Worm (Caenorhabditis elegans): ENCODE results near the gene R148.5.

Gene R148.5

ce11 chrIII:3165309-3165708 lies at the start of gene R148.5:
R148.5 (plus strand) TSS chrIII:3165639.
- TF ChIP-seq lin-39 (tag; optimal IDR thresholded peaks at IDR 0.05) (no peak), daf-16 (GFP tag; optimal IDR thresholded peaks at IDR 0.05) (no peak), daf-16 (tag; optimal IDR thresholded peaks at IDR 0.05) (no peak), zip-11 (GFP tag; IDR thresholded peaks at IDR 0.05) (no peak), unc-39 (tag; optimal IDR thresholded peaks at IDR 0.05) (no peak), arid-1 (GFP tag; conservative IDR thresholded peaks at IDR 0.05) (no peak), ZK546.5 (tag; optimal IDR thresholded peaks at IDR 0.05) (no peak), set-16 (GFP tag; IDR thresholded peaks at IDR 0.05) (no peak), nhr-111 (GFP tag; optimal IDR thresholded peaks at IDR 0.05) (no peak), F10B5.3 (tag; optimal IDR thresholded peaks at IDR 0.05) (no peak), zag-1 (tag; optimal IDR thresholded peaks at IDR 0.05) (no peak), cey-2 (tag; optimal IDR thresholded peaks at IDR 0.05; ENCODE audit: borderline replicate concordance, insufficient read depth) (no peak), ztf-7 (tag; optimal IDR thresholded peaks at IDR 0.05) (no peak), ces-1 (GFP tag; optimal IDR thresholded peaks at IDR 0.05) (no peak), nhr-11 (tag; optimal IDR thresholded peaks at IDR 0.05) (no peak), mxl-3 (GFP tag; optimal IDR thresholded peaks at IDR 0.05) (no peak), ztf-11 (tag; optimal IDR thresholded peaks at IDR 0.05) (no peak), nhr-42 (GFP tag; IDR thresholded peaks at IDR 0.05) (no peak), dpl-1 (GFP tag; optimal IDR thresholded peaks at IDR 0.05) (no peak), daf-19 (GFP tag; conservative IDR thresholded peaks at IDR 0.05) (no peak)

- no peak for TF ChIP-seq ctbp-1 (GFP tag; IDR thresholded peaks at IDR 0.05)
- no peak for TF ChIP-seq nhr-6 (tag; optimal IDR thresholded peaks at IDR 0.05)
- no peak for TF ChIP-seq mes-2 (tag; optimal IDR thresholded peaks at IDR 0.05; ENCODE audit: poor library complexity, severe bottlenecking)
- TF ChIP-seq ceh-62 (tag; optimal IDR thresholded peaks at IDR 0.05), result no peak
- TF ChIP-seq vab-7 (GFP tag; IDR thresholded peaks at IDR 0.05), result no peak
- TF ChIP-seq tra-1 (GFP tag; IDR thresholded peaks at IDR 0.05), result no peak
- TF ChIP-seq hlh-30 (tag; optimal IDR thresholded peaks at IDR 0.05; ENCODE audit: insufficient read depth), result peak; percentile 13
- TF ChIP-seq duxl-1 (tag; optimal IDR thresholded peaks at IDR 0.05; ENCODE audit: poor library complexity), result no peak
- TF ChIP-seq fos-1 (tag; optimal IDR thresholded peaks at IDR 0.05), result no peak
- TF ChIP-seq Y105C5A.15 (GFP tag; IDR thresholded peaks at IDR 0.05), result no peak
- no peak for TF ChIP-seq nhr-76 (tag; optimal IDR thresholded peaks at IDR 0.05)
- TF ChIP-seq mxl-2 (GFP tag; conservative IDR thresholded peaks at IDR 0.05), result no peak
- no peak for TF ChIP-seq pha-4 (GFP tag; IDR thresholded peaks at IDR 0.05)
- TF ChIP-seq pha-4 (tag; optimal IDR thresholded peaks at IDR 0.05), result no peak
- no peak for TF ChIP-seq jun-1 (tag; optimal IDR thresholded peaks at IDR 0.05)
- TF ChIP-seq daf-16 (GFP tag; optimal IDR thresholded peaks at IDR 0.05), result no peak
- TF ChIP-seq daf-16 (tag; optimal IDR thresholded peaks at IDR 0.05), result peak; percentile 57
- no peak for TF ChIP-seq daf-8 (GFP tag; IDR thresholded peaks at IDR 0.05)
- TF ChIP-seq nhr-42 (GFP tag; IDR thresholded peaks at IDR 0.05), result no peak
- TF ChIP-seq zag-1 (tag; optimal IDR thresholded peaks at IDR 0.05), result no peak
- peak; percentile 98 for TF ChIP-seq nhr-28 (tag; optimal IDR thresholded peaks at IDR 0.05)
- no peak for TF ChIP-seq zfp-3 (GFP tag; conservative IDR thresholded peaks at IDR 0.05)
- TF ChIP-seq lir-3 (tag; optimal IDR thresholded peaks at IDR 0.05), result no peak
- TF ChIP-seq saeg-2 (GFP tag; IDR thresholded peaks at IDR 0.05), result no peak
- no peak for TF ChIP-seq ceh-44 (GFP tag; IDR thresholded peaks at IDR 0.05)
- TF ChIP-seq mdl-1 (tag; optimal IDR thresholded peaks at IDR 0.05), result peak in 1 of 2 experiments; percentile 56
- no peak for TF ChIP-seq arid-1 (GFP tag; conservative IDR thresholded peaks at IDR 0.05)
- TF ChIP-seq pqm-1 (tag; optimal IDR thresholded peaks at IDR 0.05), result peak; percentile 99
- no peak for TF ChIP-seq rbr-2 (tag; optimal IDR thresholded peaks at IDR 0.05)
- TF ChIP-seq attf-4 (tag; optimal IDR thresholded peaks at IDR 0.05), result no peak
- TF ChIP-seq ZK546.5 (tag; optimal IDR thresholded peaks at IDR 0.05), result no peak
- TF ChIP-seq nhr-41 (GFP tag; IDR thresholded peaks at IDR 0.05), result no peak
- no peak for TF ChIP-seq spr-3 (GFP tag; optimal IDR thresholded peaks at IDR 0.05)
- no peak for TF ChIP-seq daf-12 (tag; optimal IDR thresholded peaks at IDR 0.05)
- TF ChIP-seq nhr-111 (GFP tag; optimal IDR thresholded peaks at IDR 0.05), result no peak
- TF ChIP-seq hlh-11 (tag; optimal IDR thresholded peaks at IDR 0.05), result peak; percentile 62
- no peak for TF ChIP-seq hmg-1.1 (GFP tag; IDR thresholded peaks at IDR 0.05)
- TF ChIP-seq zip-2 (tag; optimal IDR thresholded peaks at IDR 0.05), result no peak
- no peak for TF ChIP-seq lin-15B (tag; optimal IDR thresholded peaks at IDR 0.05)
These were observed 48.5 kb upstream of the R148.5 start for ce11 chrIII:3116969-3117368.
